Worm (Caenorhabditis elegans) whole organism, L4/young adult: ENCODE results near the gene ZK662.6.

Experiments used
- dao-5 ChIP-seq: sonication (generic microtip); optimal IDR thresholded peaks from 2 replicates; lab custom pipeline; 2016; ENCODE audit warnings: missing genotype, missing genetic modification characterization, moderate library complexity, missing compliant biosample characterization
- him-1 ChIP-seq: sonication (generic microtip); optimal IDR thresholded peaks from 2 replicates; lab custom pipeline; 2016; ENCODE audit warnings: missing genotype, missing genetic modification reagents, missing genetic modification characterization, missing compliant biosample characterization

ce11 chrX:15730342-15730741 lies 11.9 kb downstream of the ZK662.6 start:
- TF ChIP-seq him-1 (tag; lab: Kevin White, UChicago) (no peak), dao-5 (no peak)
